Worm (Caenorhabditis elegans) whole organism, L2 larva: Measurements from ENCODE around the gene kin-2.

Experiments
- ama-1 ChIP-seq: fragments of 150-350 bp; optimal IDR thresholded peaks from 2 replicates; lab custom pipeline; 2018; ENCODE audit warnings: inconsistent platforms
- elt-3 ChIP-seq: sonication (generic microtip); optimal IDR thresholded peaks from 2 replicates; lab custom pipeline; 2017; ENCODE audit warnings: missing biosample characterization, missing genetic modification characterization
- mbf-1 ChIP-seq: sonication (generic microtip); optimal IDR thresholded peaks from 2 replicates; lab custom pipeline; 2017; ENCODE audit warnings: missing biosample characterization, missing genetic modification characterization
- nhr-21 ChIP-seq: fragments of 150-350 bp; optimal IDR thresholded peaks from 2 replicates; lab custom pipeline; 2014; ENCODE audit warnings: missing biosample characterization, missing genetic modification characterization
- snpc-4 ChIP-seq: fragments of 150-350 bp; optimal IDR thresholded peaks from 2 replicates; lab custom pipeline; 2014; ENCODE audit warnings: missing biosample characterization, missing genetic modification characterization
- zag-1 ChIP-seq: fragments of 150-350 bp; optimal IDR thresholded peaks from 2 replicates; lab custom pipeline; 2014; ENCODE audit warnings: missing biosample characterization, missing genetic modification characterization
- ztf-11 ChIP-seq: sonication (generic microtip); optimal IDR thresholded peaks from 2 replicates; lab custom pipeline; 2017; ENCODE audit warnings: missing biosample characterization, missing genetic modification characterization

DNA sequence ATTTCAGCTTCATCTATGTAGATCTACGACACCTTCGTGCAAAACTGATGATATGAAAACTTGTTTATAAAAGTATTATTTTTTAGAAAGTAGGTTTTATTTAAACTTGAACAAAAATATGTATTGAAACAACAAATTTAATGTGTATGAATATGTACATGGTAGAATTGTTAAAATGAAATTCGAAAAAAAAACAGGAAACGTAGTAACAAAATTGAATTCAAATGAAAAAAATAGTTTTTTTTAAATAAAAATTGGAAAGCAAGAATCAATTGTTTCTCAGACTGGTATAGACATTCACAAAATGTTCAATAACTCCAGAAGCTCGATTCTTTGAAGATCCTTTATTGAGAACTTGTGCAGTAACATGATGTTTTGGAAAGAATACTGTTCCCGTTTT lies 43.1 kb upstream of the kin-2 start:
- TF ChIP-seq elt-3 (tag; lab: Kevin White, UChicago) (no peak), ama-1 (no peak), zag-1 (tag; lab: Kevin White, UChicago) (no peak), snpc-4 (tag; lab: Kevin White, UChicago) (no peak), mbf-1 (tag; lab: Kevin White, UChicago) (no peak), ztf-11 (tag; lab: Kevin White, UChicago) (no peak), nhr-21 (no peak)
